Worm (Caenorhabditis elegans) whole organism, dauer: ENCODE measurements around the gene Y48D7A.1.

Source experiments
- unc-62 ChIP-seq: sonication (generic microtip); optimal IDR thresholded peaks from 2 replicates; lab custom pipeline; 2017; ENCODE audit warnings: missing biosample characterization, missing genetic modification reagents, missing genetic modification characterization

Y48D7A.1 gene

DNA sequence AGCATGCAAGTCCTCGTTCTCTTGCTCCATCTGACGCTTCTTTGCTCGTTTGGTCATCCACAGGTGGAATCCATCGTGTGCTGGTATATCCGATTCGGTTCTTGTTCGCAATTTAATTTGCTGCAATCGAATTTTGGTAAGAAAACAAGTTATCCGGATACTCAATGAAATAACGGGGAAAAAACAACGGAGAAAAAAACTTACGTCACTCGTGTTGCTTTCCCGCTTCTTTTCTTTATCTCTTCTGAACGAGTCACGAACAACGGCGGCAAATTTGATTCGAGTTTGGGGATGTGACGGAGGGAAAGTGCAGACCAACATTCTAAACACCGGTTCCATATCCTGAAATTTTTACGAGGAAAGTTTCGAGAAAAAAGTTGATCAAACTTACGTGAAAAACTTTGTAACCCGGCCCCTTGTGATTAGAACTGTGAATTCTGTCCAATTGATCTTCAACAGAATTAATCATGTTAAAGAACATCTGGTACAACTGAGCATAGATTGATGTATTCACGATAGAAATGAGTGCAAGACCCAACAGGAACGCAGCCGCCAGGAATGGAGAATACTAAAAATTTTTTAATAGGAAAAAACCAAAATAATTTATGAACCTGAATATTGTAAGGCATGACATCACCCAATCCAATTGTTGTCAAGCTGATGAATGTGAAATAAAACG lies 42.2 kb downstream of the Y48D7A.1 start:
- TF ChIP-seq unc-62 (GFP tag; lab: Kevin White, UChicago): no peak

DNA sequence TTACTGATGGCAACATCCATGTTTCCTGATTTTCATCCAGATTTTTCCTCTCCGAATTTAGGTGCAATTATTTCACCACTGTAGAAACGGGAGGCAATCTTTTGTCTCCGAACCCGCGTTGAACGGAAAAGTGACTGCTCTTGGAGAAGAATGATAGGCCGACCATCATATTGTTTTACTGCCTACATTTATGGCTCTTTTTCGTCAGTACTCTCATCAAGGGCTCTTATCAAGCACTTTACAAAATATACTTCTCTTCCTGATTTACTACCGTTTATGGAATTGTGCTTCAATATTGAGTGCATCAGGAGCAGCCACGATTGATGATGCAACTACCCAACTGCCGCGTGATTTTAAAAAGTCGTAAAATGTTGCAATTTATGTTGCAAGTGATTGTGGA lies 45.1 kb downstream of the Y48D7A.1 start:
- no peak for TF ChIP-seq unc-62 (GFP tag; lab: Kevin White, UChicago)

DNA sequence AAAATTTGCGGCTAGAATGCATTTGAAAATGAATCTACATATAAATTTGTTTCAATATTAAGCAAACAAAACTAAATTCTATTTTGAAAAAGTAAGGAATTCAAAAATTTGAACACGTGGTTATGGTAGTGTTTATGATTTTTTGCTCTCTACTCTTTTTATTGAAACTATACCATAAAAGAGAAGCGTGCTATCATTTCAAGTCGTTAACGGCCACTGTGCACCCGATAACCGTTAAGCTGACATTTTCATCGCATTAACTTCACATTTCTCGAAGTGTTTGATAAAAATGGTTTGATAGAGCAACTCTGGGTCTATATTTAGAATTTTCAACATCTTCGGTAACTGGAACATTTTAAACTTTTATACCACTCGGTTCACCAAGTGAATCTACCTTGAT lies 45.5 kb downstream of the Y48D7A.1 start, which contains the start of gene twk-26:
twk-26 (minus strand) TSS at position 23 of the 400 bp plus-strand sequence.
- no peak for TF ChIP-seq unc-62 (GFP tag; lab: Kevin White, UChicago)

DNA sequence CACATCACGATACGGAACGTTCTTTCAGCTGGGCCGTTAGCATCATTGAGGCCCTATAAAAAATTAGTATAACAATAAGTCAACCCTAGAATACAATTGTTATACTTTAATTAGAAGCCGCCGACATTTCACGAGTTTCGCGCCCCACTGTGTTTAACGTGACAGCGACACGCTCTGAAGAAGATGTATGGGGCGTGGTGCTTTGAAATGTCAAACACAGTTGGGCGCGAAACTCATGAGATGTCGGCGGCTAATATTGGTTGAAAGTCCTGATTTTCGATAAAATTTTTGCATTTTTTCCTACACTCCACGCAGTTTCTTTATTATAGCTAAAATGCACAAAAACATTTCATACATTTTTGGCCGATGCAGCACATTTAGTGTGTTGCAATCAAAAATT lies 46.8 kb downstream of the Y48D7A.1 start:
- no peak for TF ChIP-seq unc-62 (GFP tag; lab: Kevin White, UChicago)

DNA sequence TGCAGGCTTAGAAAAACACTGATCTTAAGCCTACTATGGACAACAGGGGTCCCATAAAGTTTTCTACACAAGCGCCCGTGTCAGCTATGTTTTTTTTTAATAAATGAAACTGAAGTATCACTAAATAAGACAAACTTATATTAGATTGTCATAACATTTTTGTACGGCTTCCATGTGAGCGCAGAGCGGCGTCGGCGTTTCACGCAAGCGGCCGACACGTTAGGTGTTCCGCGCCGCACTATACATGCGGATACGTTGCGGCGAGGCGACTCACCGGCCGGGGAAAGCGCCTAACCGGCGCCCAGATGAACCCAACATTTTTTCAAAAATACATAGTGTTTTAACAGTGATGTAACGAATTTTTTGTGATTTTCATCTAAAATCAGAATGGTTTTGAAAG lies 48.4 kb downstream of the Y48D7A.1 start:
- TF ChIP-seq unc-62 (GFP tag; lab: Kevin White, UChicago): no peak

DNA sequence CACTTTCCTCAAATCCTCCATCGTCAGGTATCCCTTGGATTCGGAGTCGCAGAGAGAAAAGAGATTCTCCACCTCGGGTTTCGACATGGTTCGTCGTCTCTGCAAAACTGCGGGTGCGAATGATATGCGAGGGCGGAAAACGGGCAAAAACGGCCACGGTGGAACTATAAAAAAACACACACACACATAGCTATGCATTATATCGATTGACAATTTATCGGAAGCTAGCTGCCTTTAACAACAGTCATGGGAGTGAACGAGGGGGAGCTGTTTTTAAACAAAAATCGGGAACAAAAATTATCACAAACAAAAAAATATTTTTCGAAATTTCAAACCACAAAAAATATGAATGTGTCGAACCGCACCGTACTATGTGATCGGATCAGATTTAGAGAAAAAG lies 50.0 kb downstream of the Y48D7A.1 start, which contains the start of gene rsef-1:
rsef-1 (minus strand) TSS at position 101 of the 400 bp plus-strand sequence.
- TF ChIP-seq unc-62 (GFP tag; lab: Kevin White, UChicago): no peak
